Worm (Caenorhabditis elegans) whole organism, mixed stage, embryonic: ENCODE data around the gene W02D7.8.

Experiments used
- elt-3 ChIP-seq: fragments of 150-350 bp; optimal IDR thresholded peaks from 2 replicates; lab custom pipeline; 2014; ENCODE audit warnings: missing biosample characterization, missing genetic modification characterization
- lin-32 ChIP-seq: fragments of 200-800 bp; sonication (Bioruptor generic); optimal IDR thresholded peaks from 2 replicates; lab custom pipeline; 2018; ENCODE audit warnings: mild to moderate bottlenecking, missing genetic modification characterization, missing compliant biosample characterization
- lsy-2 ChIP-seq: fragments of 150-350 bp; optimal IDR thresholded peaks from 2 replicates; lab custom pipeline; 2014; ENCODE audit warnings: missing biosample characterization, missing genetic modification characterization
- mls-2 ChIP-seq: sonication (generic microtip); optimal IDR thresholded peaks from 2 replicates; lab custom pipeline; 2016; ENCODE audit warnings: mild to moderate bottlenecking, missing genetic modification characterization, moderate library complexity, missing compliant biosample characterization
- nhr-12 ChIP-seq: fragments of 150-350 bp; optimal IDR thresholded peaks from 2 replicates; lab custom pipeline; 2014; ENCODE audit warnings: missing biosample characterization, missing genetic modification characterization
- nhr-2 ChIP-seq: fragments of 150-350 bp; optimal IDR thresholded peaks from 2 replicates; lab custom pipeline; 2014; ENCODE audit warnings: missing biosample characterization, missing genetic modification characterization
- nhr-237 ChIP-seq: fragments of 150-350 bp; optimal IDR thresholded peaks from 2 replicates; lab custom pipeline; 2014; ENCODE audit warnings: missing biosample characterization, missing genetic modification characterization
- nhr-28 ChIP-seq: fragments of 150-350 bp; optimal IDR thresholded peaks from 2 replicates; lab custom pipeline; 2014; ENCODE audit warnings: missing biosample characterization, missing genetic modification characterization
- sptf-1 ChIP-seq: sonication (generic microtip); optimal IDR thresholded peaks from 2 replicates; lab custom pipeline; 2017; ENCODE audit warnings: mild to moderate bottlenecking, missing genetic modification characterization, moderate library complexity, missing compliant biosample characterization
- unc-39 ChIP-seq: fragments of 150-350 bp; optimal IDR thresholded peaks from 2 replicates; lab custom pipeline; 2014; ENCODE audit warnings: missing biosample characterization, missing genetic modification characterization
- unc-62 ChIP-seq: fragments of 150-350 bp; optimal IDR thresholded peaks from 2 replicates; lab custom pipeline; 2014; ENCODE audit warnings: missing biosample characterization, missing genetic modification reagents, missing genetic modification characterization

DNA sequence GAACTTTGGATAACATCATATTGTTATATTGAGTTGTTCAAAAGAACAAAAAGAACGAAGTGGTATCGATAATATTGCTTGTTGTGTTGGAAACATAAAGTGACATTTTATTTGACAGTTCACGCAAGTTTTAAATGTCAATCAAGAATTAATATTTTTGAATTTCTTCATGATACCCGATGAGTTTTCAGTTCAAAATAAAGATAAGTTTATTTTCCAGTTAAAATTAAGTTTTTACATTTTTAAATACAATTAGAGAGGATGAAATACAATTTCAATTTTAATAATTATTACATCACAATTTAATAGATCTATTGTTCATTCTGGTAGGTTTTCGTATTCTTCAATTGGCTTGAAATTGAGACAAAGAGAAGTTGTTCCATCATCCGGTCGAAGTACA lies 8.8 kb downstream of the W02D7.8 start, which contains the start of gene W02D7.4:
- TF ChIP-seq lsy-2 (tag; lab: Kevin White, UChicago) = no peak
- TF ChIP-seq nhr-237 (tag; lab: Kevin White, UChicago) = no peak
- TF ChIP-seq nhr-28 (tag; lab: Kevin White, UChicago) = no peak
- TF ChIP-seq unc-62 (GFP tag; lab: Kevin White, UChicago) = no peak
- no peak for TF ChIP-seq mls-2 (tag; lab: Kevin White, UChicago)
- TF ChIP-seq nhr-2 (tag; lab: Kevin White, UChicago) = no peak
- no peak for TF ChIP-seq unc-39 (tag; lab: Kevin White, UChicago)
- no peak for TF ChIP-seq sptf-1 (tag; lab: Kevin White, UChicago)
- TF ChIP-seq lin-32 (GFP tag; lab: Kevin White, UChicago) = no peak
- no peak for TF ChIP-seq nhr-12 (tag; lab: Kevin White, UChicago)
- no peak for TF ChIP-seq elt-3 (tag; lab: Kevin White, UChicago)
